Fruit fly (Drosophila melanogaster): ENCODE data around the gene CG9154.

DNA sequence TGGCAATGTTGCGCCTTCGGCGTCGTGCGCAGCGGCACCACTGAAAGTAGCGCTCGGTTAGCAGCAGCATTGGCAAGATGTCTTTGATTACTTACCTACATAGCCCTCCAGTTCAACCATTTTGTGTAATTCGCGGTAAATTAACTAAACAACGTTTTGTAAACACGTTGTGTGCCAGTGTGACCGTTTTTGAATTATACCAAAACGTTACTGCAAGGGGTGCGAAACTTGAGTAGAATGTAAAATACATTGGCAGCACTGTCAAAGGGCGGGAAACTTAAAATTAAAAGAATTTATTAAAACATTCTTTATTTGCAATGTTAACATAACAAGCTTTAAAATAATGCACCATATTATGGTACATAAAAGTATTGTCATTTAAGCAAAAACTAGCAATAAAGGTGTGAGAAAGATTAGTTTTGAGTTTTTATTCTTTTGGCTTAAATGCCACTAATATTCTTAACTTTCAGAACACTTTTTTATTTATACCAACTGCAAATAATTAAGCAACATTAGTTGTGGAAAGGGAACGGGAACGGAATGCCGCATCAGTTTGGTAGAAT, 46.1 kb downstream of the CG9154 start, which contains the start of gene CG9107:
- peak in 1 of 2 experiments; percentile 37 for TF ChIP-seq CTCF (optimal IDR thresholded peaks at IDR 0.05)
- TF ChIP-seq CG8478 (optimal IDR thresholded peaks at IDR 0.05): no peak

Data from S2 (cell line).